Fruit fly (Drosophila melanogaster) whole organism: ENCODE measurements around the gene RhoGAP19D.

ENCODE experiments used
- CG8478 ChIP-seq: fragments of >200 bp; optimal IDR thresholded peaks from 2 replicates; lab custom pipeline; 2018; ENCODE audit warnings: inconsistent platforms
- usp ChIP-seq: fragments of >200 bp; optimal IDR thresholded peaks from 2 replicates; lab custom pipeline; 2017; ENCODE audit warnings: missing biosample characterization, missing genetic modification characterization, mixed read lengths

DNA sequence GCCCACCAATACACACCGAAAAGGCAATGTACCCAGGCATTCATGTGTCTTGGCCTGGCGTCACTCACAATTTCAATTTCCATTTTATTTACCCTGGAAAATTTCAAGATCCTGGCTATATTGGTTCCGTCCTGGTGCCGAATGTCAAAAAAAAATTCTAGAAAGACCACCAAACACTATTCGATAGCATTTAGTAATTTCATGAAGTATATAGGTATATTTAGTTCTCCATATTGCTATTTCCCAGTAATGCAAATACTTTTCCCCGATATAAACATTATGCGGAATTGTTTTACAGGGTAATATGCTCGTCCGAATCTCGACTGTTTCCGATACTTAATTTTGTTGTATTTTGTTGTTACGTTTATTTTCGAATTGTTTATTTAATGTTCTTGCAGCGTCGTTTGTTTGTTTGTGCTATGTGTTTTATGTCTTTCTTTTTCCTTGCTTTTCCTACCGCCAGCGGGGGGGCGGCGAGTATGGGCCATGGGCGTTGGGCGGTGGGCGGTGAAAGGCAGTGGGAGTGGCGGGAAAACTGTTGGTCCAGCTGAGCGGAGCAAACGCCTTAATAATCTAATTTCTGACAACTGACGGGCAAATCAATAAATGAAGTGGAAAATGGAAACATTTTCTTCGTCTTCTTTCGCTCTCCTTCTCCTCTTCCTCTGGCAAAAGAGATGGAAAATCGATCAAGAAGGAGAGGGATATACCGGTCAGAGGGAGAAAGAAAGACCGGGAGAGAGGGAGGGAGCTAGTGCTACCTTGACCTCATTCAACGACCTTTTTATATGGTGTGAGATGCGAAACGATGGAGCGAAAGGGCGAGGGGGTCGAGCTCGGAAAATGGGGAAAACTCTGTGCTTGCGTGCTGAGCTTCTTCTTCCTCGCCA lies 14.5 kb downstream of the RhoGAP19D start:
- TF ChIP-seq CG8478 (lab: Kevin White, UChicago) = no peak
- no peak for TF ChIP-seq usp (GFP tag; lab: Kevin White, UChicago)
